Worm (Caenorhabditis elegans): ENCODE data around the gene rig-4.

ce11 chrIV:8022035-8022673 lies 18.2 kb upstream of the rig-4 start, which contains the start of gene C26B2.2:
- TF ChIP-seq him-1 (tag; optimal IDR thresholded peaks at IDR 0.05) (no peak), W03F9.2 (tag; optimal IDR thresholded peaks at IDR 0.05) (no peak)
